Fruit fly (Drosophila melanogaster): ENCODE data around the gene Cpr76Bd.

Gene Cpr76Bd

DNA sequence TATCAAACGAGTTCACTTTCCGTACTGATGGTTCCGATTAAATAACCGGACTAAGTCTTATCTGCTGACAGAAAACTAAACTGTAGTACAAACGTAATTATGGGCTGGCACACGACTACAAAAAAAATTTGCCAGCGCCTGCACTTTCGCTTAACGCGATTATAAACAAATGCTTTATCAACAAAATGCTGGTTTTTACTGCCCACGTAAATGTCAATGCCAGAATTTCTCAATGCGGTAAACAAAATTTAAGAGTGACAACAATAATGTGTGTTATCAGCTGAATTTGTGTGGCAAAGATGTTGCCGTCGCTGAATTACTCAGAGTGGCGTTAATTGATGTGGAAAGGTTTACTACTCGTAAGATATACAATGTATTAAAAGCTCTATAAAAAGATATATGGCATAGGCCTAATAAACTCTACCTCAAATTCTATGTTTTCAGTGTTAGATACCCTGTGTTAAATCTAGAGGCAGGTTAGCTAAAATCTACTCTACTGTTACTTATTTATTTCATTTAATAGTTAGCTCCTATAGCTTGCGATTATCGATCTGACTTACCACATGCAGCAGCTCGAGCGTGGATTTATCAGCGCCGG is 36.5 kb upstream of the Cpr76Bd start (continued):
- TF ChIP-seq ab (GFP tag; optimal IDR thresholded peaks at IDR 0.05): no peak
- no peak for TF ChIP-seq BEAF-32 (GFP tag; optimal IDR thresholded peaks at IDR 0.05)
- TF ChIP-seq ERR (GFP tag; optimal IDR thresholded peaks at IDR 0.05): no peak
- no peak for TF ChIP-seq CG13894 (tag; optimal IDR thresholded peaks at IDR 0.05)
- TF ChIP-seq chif (GFP tag; optimal IDR thresholded peaks at IDR 0.05): no peak
- peak; percentile 41 for TF ChIP-seq CG12071 (GFP tag; optimal IDR thresholded peaks at IDR 0.05)
- TF ChIP-seq CG9437 (GFP tag; optimal IDR thresholded peaks at IDR 0.05): no peak
- no peak for TF ChIP-seq Dek (tag; optimal IDR thresholded peaks at IDR 0.05)
- no peak for TF ChIP-seq btn (GFP tag; optimal IDR thresholded peaks at IDR 0.05)
- TF ChIP-seq CG17186 (GFP tag; optimal IDR thresholded peaks at IDR 0.05): no peak
- no peak for TF ChIP-seq emc (GFP tag; optimal IDR thresholded peaks at IDR 0.05)
- TF ChIP-seq CG33213 (GFP tag; optimal IDR thresholded peaks at IDR 0.05): no peak
- no peak for TF ChIP-seq Lpt (GFP tag; optimal IDR thresholded peaks at IDR 0.05)
- TF ChIP-seq CG1647 (GFP tag; optimal IDR thresholded peaks at IDR 0.05): no peak
- no peak for TF ChIP-seq dm (GFP tag; optimal IDR thresholded peaks at IDR 0.05)
- no peak for TF ChIP-seq CrebB (tag; optimal IDR thresholded peaks at IDR 0.05)
- no peak for TF ChIP-seq CG4617 (GFP tag; optimal IDR thresholded peaks at IDR 0.05; ENCODE audit: borderline replicate concordance)
- no peak for TF ChIP-seq gcm2 (GFP tag; optimal IDR thresholded peaks at IDR 0.05)
- no peak for TF ChIP-seq slbo (GFP tag; IDR thresholded peaks at IDR 0.05)
- no peak for TF ChIP-seq nau (GFP tag; optimal IDR thresholded peaks at IDR 0.05)
- no peak for TF ChIP-seq Doc3 (GFP tag; IDR thresholded peaks at IDR 0.05; ENCODE audit: partially characterized antibody)
- TF ChIP-seq CG8281 (tag; optimal IDR thresholded peaks at IDR 0.05): no peak
- no peak for TF ChIP-seq Gsc (GFP tag; IDR thresholded peaks at IDR 0.05)
- TF ChIP-seq CG18476 (GFP tag; optimal IDR thresholded peaks at IDR 0.05): no peak
- no peak for TF ChIP-seq corto (GFP tag; optimal IDR thresholded peaks at IDR 0.05)
- no peak for TF ChIP-seq Atf-2 (GFP tag; optimal IDR thresholded peaks at IDR 0.05)
- peak; percentile 2 for TF ChIP-seq CG12659 (GFP tag; optimal IDR thresholded peaks at IDR 0.05)
- no peak for TF ChIP-seq CG11695 (GFP tag; IDR thresholded peaks at IDR 0.05)
- TF ChIP-seq CG8944 (GFP tag; optimal IDR thresholded peaks at IDR 0.05): no peak
- no peak for TF ChIP-seq Eip74EF (GFP tag; optimal IDR thresholded peaks at IDR 0.05)
- no peak for TF ChIP-seq Bteb2 (GFP tag; optimal IDR thresholded peaks at IDR 0.05)
- no peak for TF ChIP-seq peb (GFP tag; IDR thresholded peaks at IDR 0.05)
- no peak for TF ChIP-seq CG9609 (GFP tag; optimal IDR thresholded peaks at IDR 0.05)
- no peak for TF ChIP-seq Sry-β (GFP tag; optimal IDR thresholded peaks at IDR 0.05)
- no peak for TF ChIP-seq Gug (GFP tag; IDR thresholded peaks at IDR 0.05)
- no peak for TF ChIP-seq slp2 (GFP tag; optimal IDR thresholded peaks at IDR 0.05)
- TF ChIP-seq CG10267 (tag; optimal IDR thresholded peaks at IDR 0.05): no peak
- no peak for TF ChIP-seq Max (GFP tag; optimal IDR thresholded peaks at IDR 0.05)
- no peak for TF ChIP-seq CG7372 (GFP tag; IDR thresholded peaks at IDR 0.05)
- no peak for TF ChIP-seq tio (GFP tag; optimal IDR thresholded peaks at IDR 0.05)
- TF ChIP-seq grau (tag; optimal IDR thresholded peaks at IDR 0.05): no peak
- peak; percentile 8 for TF ChIP-seq CoRest (tag; optimal IDR thresholded peaks at IDR 0.05)
- TF ChIP-seq mirr (GFP tag; optimal IDR thresholded peaks at IDR 0.05): peak; percentile 24
- TF ChIP-seq cas (GFP tag; IDR thresholded peaks at IDR 0.05): no peak
- TF ChIP-seq Blimp-1 (GFP tag; optimal IDR thresholded peaks at IDR 0.05): no peak
- peak; percentile 32 for TF ChIP-seq wek (GFP tag; optimal IDR thresholded peaks at IDR 0.05)
- no peak for TF ChIP-seq gsb-n (tag; optimal IDR thresholded peaks at IDR 0.05)
- no peak for TF ChIP-seq CG12155 (GFP tag; optimal IDR thresholded peaks at IDR 0.05)
- TF ChIP-seq trem (tag; optimal IDR thresholded peaks at IDR 0.05): no peak
- TF ChIP-seq CG12219 (GFP tag; optimal IDR thresholded peaks at IDR 0.05): no peak
- peak; percentile 7 for TF ChIP-seq Hmr (GFP tag; optimal IDR thresholded peaks at IDR 0.05)
